Worm (Caenorhabditis elegans) whole organism, mixed stage, embryonic: ENCODE data around the gene clec-167.

Experiments used
- M03D4.4 ChIP-seq: sonication (generic microtip); optimal IDR thresholded peaks from 2 replicates; lab custom pipeline; 2017; ENCODE audit warnings: mild to moderate bottlenecking, missing genetic modification characterization, missing compliant biosample characterization
- bed-3 ChIP-seq: fragments of 200-800 bp; sonication (Bioruptor generic); optimal IDR thresholded peaks from 3 replicates; lab custom pipeline; 2018; ENCODE audit warnings: mild to moderate bottlenecking, missing genetic modification characterization, moderate library complexity, missing compliant biosample characterization
- blmp-1 ChIP-seq: fragments of 150-350 bp; optimal IDR thresholded peaks from 2 replicates; lab custom pipeline; 2014; ENCODE audit warnings: missing biosample characterization, missing genetic modification characterization
- ceh-39 ChIP-seq: fragments of 150-350 bp; optimal IDR thresholded peaks from 2 replicates; lab custom pipeline; 2014; ENCODE audit warnings: missing biosample characterization, missing genetic modification characterization
- ceh-43 ChIP-seq: fragments of 200-800 bp; sonication (Bioruptor generic); optimal IDR thresholded peaks from 2 replicates; lab custom pipeline; 2018; ENCODE audit warnings: mild to moderate bottlenecking, missing genetic modification characterization, moderate library complexity, missing compliant biosample characterization
- ceh-83 ChIP-seq: fragments of 200-800 bp; sonication (Bioruptor generic); optimal IDR thresholded peaks from 2 replicates; lab custom pipeline; 2018; ENCODE audit warnings: mild to moderate bottlenecking, missing genetic modification characterization, missing compliant biosample characterization
- ces-1 ChIP-seq: fragments of 150-350 bp; optimal IDR thresholded peaks from 2 replicates; lab custom pipeline; 2014; ENCODE audit warnings: missing biosample characterization, missing genetic modification reagents, missing genetic modification characterization
- cnd-1 ChIP-seq: fragments of 200-800 bp; sonication (Bioruptor generic); optimal IDR thresholded peaks from 2 replicates; lab custom pipeline; 2018; ENCODE audit warnings: mild to moderate bottlenecking, missing genetic modification characterization, missing compliant biosample characterization
- drap-1 ChIP-seq: fragments of 200-800 bp; sonication (Bioruptor generic); optimal IDR thresholded peaks from 3 replicates; lab custom pipeline; 2018; ENCODE audit warnings: mild to moderate bottlenecking, missing genetic modification characterization, missing compliant biosample characterization
- elt-1 ChIP-seq: sonication (generic microtip); optimal IDR thresholded peaks from 2 replicates; lab custom pipeline; 2017; ENCODE audit warnings: missing genetic modification characterization, mild to moderate bottlenecking, missing compliant biosample characterization, antibody characterized with exemption, moderate library complexity, borderline replicate concordance; ENCODE audit not compliant: insufficient read depth
- elt-3 ChIP-seq: fragments of 150-350 bp; optimal IDR thresholded peaks from 2 replicates; lab custom pipeline; 2014; ENCODE audit warnings: missing biosample characterization, missing genetic modification characterization
- flh-1 ChIP-seq: fragments of 200-800 bp; sonication (Bioruptor generic); optimal IDR thresholded peaks from 2 replicates; lab custom pipeline; 2018; ENCODE audit warnings: mild to moderate bottlenecking, missing genetic modification characterization, moderate library complexity, missing compliant biosample characterization
- ham-2 ChIP-seq: fragments of 200-800 bp; sonication (Bioruptor generic); optimal IDR thresholded peaks from 2 replicates; lab custom pipeline; 2018; ENCODE audit warnings: mild to moderate bottlenecking, missing genetic modification characterization, missing compliant biosample characterization
- hlh-1 ChIP-seq: fragments of 150-350 bp; optimal IDR thresholded peaks from 2 replicates; lab custom pipeline; 2014; ENCODE audit warnings: missing biosample characterization, missing genetic modification reagents, missing genetic modification characterization
- lin-13 ChIP-seq: fragments of 150-350 bp; optimal IDR thresholded peaks from 2 replicates; lab custom pipeline; 2014; ENCODE audit warnings: missing biosample characterization, missing genetic modification characterization
- lsy-2 ChIP-seq: fragments of 150-350 bp; optimal IDR thresholded peaks from 2 replicates; lab custom pipeline; 2014; ENCODE audit warnings: missing biosample characterization, missing genetic modification characterization
- mab-5 ChIP-seq: fragments of 150-350 bp; optimal IDR thresholded peaks from 2 replicates; lab custom pipeline; 2014; ENCODE audit warnings: missing biosample characterization, missing genetic modification characterization
- mep-1 ChIP-seq: fragments of 150-350 bp; optimal IDR thresholded peaks from 2 replicates; lab custom pipeline; 2017; ENCODE audit warnings: missing biosample characterization, missing genetic modification reagents, missing genetic modification characterization, inconsistent platforms
- mls-2 ChIP-seq: sonication (generic microtip); optimal IDR thresholded peaks from 2 replicates; lab custom pipeline; 2016; ENCODE audit warnings: mild to moderate bottlenecking, missing genetic modification characterization, moderate library complexity, missing compliant biosample characterization
- nhr-12 ChIP-seq: fragments of 150-350 bp; optimal IDR thresholded peaks from 2 replicates; lab custom pipeline; 2014; ENCODE audit warnings: missing biosample characterization, missing genetic modification characterization
- nhr-2 ChIP-seq: fragments of 150-350 bp; optimal IDR thresholded peaks from 2 replicates; lab custom pipeline; 2014; ENCODE audit warnings: missing biosample characterization, missing genetic modification characterization
- nhr-237 ChIP-seq: fragments of 150-350 bp; optimal IDR thresholded peaks from 2 replicates; lab custom pipeline; 2014; ENCODE audit warnings: missing biosample characterization, missing genetic modification characterization
- nhr-28 ChIP-seq: fragments of 150-350 bp; optimal IDR thresholded peaks from 2 replicates; lab custom pipeline; 2014; ENCODE audit warnings: missing biosample characterization, missing genetic modification characterization
- nhr-76 ChIP-seq: sonication (generic microtip); optimal IDR thresholded peaks from 2 replicates; lab custom pipeline; 2017; ENCODE audit warnings: missing biosample characterization, missing genetic modification characterization
- pha-4 ChIP-seq: fragments of 150-350 bp; optimal IDR thresholded peaks from 2 replicates; lab custom pipeline; 2018; ENCODE audit warnings: missing biosample characterization, missing genetic modification reagents, missing genetic modification characterization
- sem-2 ChIP-seq: fragments of 200-800 bp; sonication (Bioruptor generic); optimal IDR thresholded peaks from 2 replicates; lab custom pipeline; 2018; ENCODE audit warnings: mild to moderate bottlenecking, missing genetic modification characterization, missing compliant biosample characterization
- snpc-4 ChIP-seq: fragments of 150-350 bp; optimal IDR thresholded peaks from 2 replicates; lab custom pipeline; 2014; ENCODE audit warnings: missing biosample characterization, missing genetic modification characterization
- sptf-1 ChIP-seq: sonication (generic microtip); optimal IDR thresholded peaks from 2 replicates; lab custom pipeline; 2017; ENCODE audit warnings: mild to moderate bottlenecking, missing genetic modification characterization, moderate library complexity, missing compliant biosample characterization
- tbx-8 ChIP-seq: fragments of 200-800 bp; sonication (Bioruptor generic); optimal IDR thresholded peaks from 2 replicates; lab custom pipeline; 2018; ENCODE audit warnings: mild to moderate bottlenecking, missing genetic modification characterization, moderate library complexity, missing compliant biosample characterization
- unc-120 ChIP-seq: sonication (generic microtip); optimal IDR thresholded peaks from 2 replicates; lab custom pipeline; 2017; ENCODE audit warnings: missing genetic modification characterization, missing compliant biosample characterization; ENCODE audit not compliant: poor library complexity, severe bottlenecking
- unc-39 ChIP-seq: fragments of 150-350 bp; optimal IDR thresholded peaks from 2 replicates; lab custom pipeline; 2014; ENCODE audit warnings: missing biosample characterization, missing genetic modification characterization
- unc-62 ChIP-seq: fragments of 150-350 bp; optimal IDR thresholded peaks from 2 replicates; lab custom pipeline; 2014; ENCODE audit warnings: missing biosample characterization, missing genetic modification reagents, missing genetic modification characterization
- zip-8 ChIP-seq: fragments of 150-350 bp; optimal IDR thresholded peaks from 2 replicates; lab custom pipeline; 2014; ENCODE audit warnings: missing biosample characterization, missing genetic modification characterization
- ztf-11 ChIP-seq: fragments of 150-350 bp; optimal IDR thresholded peaks from 2 replicates; lab custom pipeline; 2014; ENCODE audit warnings: missing biosample characterization, missing genetic modification characterization

clec-167 gene

ce11 chrIV:1277067-1277466 is 21.5 kb upstream of the clec-167 start:
- TF ChIP-seq lsy-2 (peak; percentile 43), pha-4 (tag; lab: Kevin White, UChicago) (no peak)

ce11 chrIV:1275910-1276309 is 20.4 kb upstream of the clec-167 start:
- TF ChIP-seq lsy-2 (no peak), pha-4 (tag; lab: Kevin White, UChicago) (no peak), mep-1 (tag; lab: Kevin White, UChicago) (no peak), blmp-1 (tag; lab: Kevin White, UChicago) (no peak), drap-1 (GFP tag; lab: Kevin White, UChicago) (no peak)

- TF ChIP-seq sem-2 (GFP tag; lab: Kevin White, UChicago) (no peak), ceh-39 (tag; lab: Kevin White, UChicago) (no peak), nhr-28 (tag; lab: Kevin White, UChicago) (no peak), drap-1 (GFP tag; lab: Kevin White, UChicago) (no peak), flh-1 (GFP tag; lab: Kevin White, UChicago) (no peak), M03D4.4 (tag; lab: Kevin White, UChicago) (no peak), zip-8 (tag; lab: Kevin White, UChicago) (no peak), pha-4 (tag; lab: Kevin White, UChicago) (no peak), ces-1 (GFP tag; lab: Kevin White, UChicago) (peak; percentile 29), hlh-1 (no peak), lin-13 (peak; percentile 26), tbx-8 (GFP tag; lab: Kevin White, UChicago) (no peak), nhr-12 (tag; lab: Kevin White, UChicago) (no peak), ceh-83 (GFP tag; lab: Kevin White, UChicago) (no peak), mls-2 (tag; lab: Kevin White, UChicago) (no peak), ham-2 (GFP tag; lab: Kevin White, UChicago) (peak; percentile 0), nhr-2 (tag; lab: Kevin White, UChicago) (no peak), unc-120 (peak; percentile 51), snpc-4 (tag; lab: Kevin White, UChicago) (no peak), lsy-2 (no peak), elt-1 (tag; lab: Kevin White, UChicago) (no peak), unc-62 (GFP tag; lab: Kevin White, UChicago) (no peak), ztf-11 (tag; lab: Kevin White, UChicago) (no peak)
Measured at ce11 chrIV:1274583-1274982, 19.1 kb upstream of the clec-167 start, which contains the start of gene C09E9.1. Gene C09E9.1 (plus strand): TSS chrIV:1274868.

- TF ChIP-seq sem-2 (GFP tag; lab: Kevin White, UChicago) (no peak), nhr-2 (tag; lab: Kevin White, UChicago) (no peak), flh-1 (GFP tag; lab: Kevin White, UChicago) (no peak), nhr-76 (tag; lab: Kevin White, UChicago) (no peak), sptf-1 (tag; lab: Kevin White, UChicago) (no peak), pha-4 (tag; lab: Kevin White, UChicago) (no peak), nhr-237 (tag; lab: Kevin White, UChicago) (no peak), unc-39 (tag; lab: Kevin White, UChicago) (no peak), elt-3 (tag; lab: Kevin White, UChicago) (no peak), ceh-43 (GFP tag; lab: Kevin White, UChicago) (no peak), ceh-83 (GFP tag; lab: Kevin White, UChicago) (no peak), nhr-28 (tag; lab: Kevin White, UChicago) (no peak), bed-3 (GFP tag; lab: Kevin White, UChicago) (no peak), ces-1 (GFP tag; lab: Kevin White, UChicago) (no peak), cnd-1 (no peak), mab-5 (tag; lab: Kevin White, UChicago) (no peak), unc-62 (GFP tag; lab: Kevin White, UChicago) (no peak), ztf-11 (tag; lab: Kevin White, UChicago) (no peak)
Measured at ce11 chrIV:1266724-1267123, 11.2 kb upstream of the clec-167 start, which contains the start of gene clec-170. Gene clec-170 (plus strand): TSS chrIV:1266866.
